Worm (Caenorhabditis elegans): ENCODE data around the gene srh-258.

DNA sequence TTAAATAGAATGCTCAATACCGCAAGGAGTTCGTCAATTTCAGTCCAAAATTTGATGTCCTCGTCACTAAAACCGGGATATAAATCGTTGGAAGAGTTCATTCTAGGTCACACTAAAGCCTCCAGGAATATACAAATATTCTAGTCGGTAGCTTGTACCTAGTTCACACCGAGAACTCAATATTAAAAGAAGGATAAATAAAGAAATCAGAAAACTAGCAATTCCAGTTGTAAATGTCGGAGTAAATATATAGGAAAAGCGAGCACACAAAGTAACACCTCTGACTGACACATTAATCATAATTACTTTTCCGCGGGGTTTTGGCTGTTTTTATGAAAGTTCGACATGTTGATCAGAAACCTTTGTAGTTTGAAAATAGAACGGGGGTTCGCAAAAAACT, 46.5 kb downstream of the srh-258 start, which contains the start of gene srw-33:
- TF ChIP-seq lin-13 (GFP tag; optimal IDR thresholded peaks at IDR 0.05) (no peak), dmd-6 (GFP tag; IDR thresholded peaks at IDR 0.05) (no peak), mxl-2 (GFP tag; conservative IDR thresholded peaks at IDR 0.05) (no peak), ztf-11 (tag; optimal IDR thresholded peaks at IDR 0.05) (no peak), dmd-9 (GFP tag; IDR thresholded peaks at IDR 0.05) (no peak), lin-39 (tag; optimal IDR thresholded peaks at IDR 0.05) (no peak), nhr-77 (tag; optimal IDR thresholded peaks at IDR 0.05) (no peak), mes-2 (tag; optimal IDR thresholded peaks at IDR 0.05; ENCODE audit: poor library complexity, severe bottlenecking) (no peak), set-16 (GFP tag; IDR thresholded peaks at IDR 0.05) (no peak), lir-3 (tag; optimal IDR thresholded peaks at IDR 0.05) (no peak), ama-1 (optimal IDR thresholded peaks at IDR 0.05) (no peak), rbr-2 (tag; optimal IDR thresholded peaks at IDR 0.05) (no peak), nhr-237 (tag; optimal IDR thresholded peaks at IDR 0.05) (no peak)
